Worm (Caenorhabditis elegans): Measurements from ENCODE around the gene K08H10.10.
A peak's percentile ranks its signal among the peaks of the same experiment; 100 is the strongest.

The K08H10.10 gene

ce11 chrV:10004048-10004761 is 3.3 kb downstream of the K08H10.10 start, which contains the start of gene uda-1:
uda-1 (plus strand) TSS chrV:10004755.
- TF ChIP-seq pha-4 (tag; optimal IDR thresholded peaks at IDR 0.05) = peak; percentile 53

- TF ChIP-seq eor-1 (tag; optimal IDR thresholded peaks at IDR 0.05) (no peak), ceh-9 (tag; optimal IDR thresholded peaks at IDR 0.05) (no peak), tbx-2 (tag; optimal IDR thresholded peaks at IDR 0.05) (no peak), fkh-10 (GFP tag; optimal IDR thresholded peaks at IDR 0.05) (no peak), unc-39 (tag; optimal IDR thresholded peaks at IDR 0.05) (no peak), lsy-12 (tag; optimal IDR thresholded peaks at IDR 0.05) (no peak), hmg-11 (tag; optimal IDR thresholded peaks at IDR 0.05) (no peak)
These were observed 5.5 kb downstream of the K08H10.10 start for ce11 chrV:10006374-10006773.

- no peak for TF ChIP-seq nhr-67 (tag; optimal IDR thresholded peaks at IDR 0.05)
- TF ChIP-seq pha-4 (tag; optimal IDR thresholded peaks at IDR 0.05) = peak; percentile 2
These were observed 6.6 kb downstream of the K08H10.10 start for ce11 chrV:10007484-10007883.

ce11 chrV:10011623-10012022 is 10.8 kb downstream of the K08H10.10 start, which contains the start of gene lea-1:
lea-1 (plus strand) TSS chrV:10011923.
- no peak for TF ChIP-seq nhr-11 (tag; optimal IDR thresholded peaks at IDR 0.05)
- no peak for TF ChIP-seq nhr-237 (tag; optimal IDR thresholded peaks at IDR 0.05)
- TF ChIP-seq ceh-82 (tag; optimal IDR thresholded peaks at IDR 0.05) = no peak
- no peak for TF ChIP-seq ceh-16 (tag; optimal IDR thresholded peaks at IDR 0.05)
- no peak for TF ChIP-seq nhr-76 (tag; optimal IDR thresholded peaks at IDR 0.05)
- TF ChIP-seq pqm-1 (tag; optimal IDR thresholded peaks at IDR 0.05) = no peak
- TF ChIP-seq nhr-23 (tag; optimal IDR thresholded peaks at IDR 0.05) = no peak
- TF ChIP-seq egl-5 (tag; optimal IDR thresholded peaks at IDR 0.05) = no peak
- no peak for TF ChIP-seq nhr-43 (tag; optimal IDR thresholded peaks at IDR 0.05; ENCODE audit: poor library complexity, severe bottlenecking)
- no peak for TF ChIP-seq nhr-25 (tag; optimal IDR thresholded peaks at IDR 0.05)
- no peak for TF ChIP-seq daf-12 (tag; optimal IDR thresholded peaks at IDR 0.05)

- TF ChIP-seq elt-3 (tag; optimal IDR thresholded peaks at IDR 0.05) = peak in 2 of 3 experiments; percentile 92 to 93
- TF ChIP-seq pqm-1 (tag; optimal IDR thresholded peaks at IDR 0.05) = peak; percentile 62
- peak; percentile 23 for TF ChIP-seq pha-4 (tag; optimal IDR thresholded peaks at IDR 0.05)
- peak; percentile 68 for TF ChIP-seq elt-2 (tag; optimal IDR thresholded peaks at IDR 0.05)
- TF ChIP-seq nhr-23 (tag; optimal IDR thresholded peaks at IDR 0.05) = no peak
These were observed 11.8 kb downstream of the K08H10.10 start for ce11 chrV:10012639-10013038.

ce11 chrV:10018291-10018690 is 17.4 kb downstream of the K08H10.10 start:
- TF ChIP-seq daf-12 (tag; optimal IDR thresholded peaks at IDR 0.05) (no peak), ZK546.5 (tag; optimal IDR thresholded peaks at IDR 0.05) (no peak), ceh-16 (tag; optimal IDR thresholded peaks at IDR 0.05) (no peak), pqm-1 (tag; optimal IDR thresholded peaks at IDR 0.05) (no peak), jun-1 (tag; optimal IDR thresholded peaks at IDR 0.05) (no peak), lin-39 (tag; optimal IDR thresholded peaks at IDR 0.05) (no peak), lsy-12 (tag; optimal IDR thresholded peaks at IDR 0.05) (no peak), ztf-4 (tag; optimal IDR thresholded peaks at IDR 0.05) (no peak), R02D3.7 (tag; optimal IDR thresholded peaks at IDR 0.05) (no peak), mdl-1 (tag; optimal IDR thresholded peaks at IDR 0.05) (no peak), elt-1 (tag; optimal IDR thresholded peaks at IDR 0.05) (no peak), aly-2 (tag; optimal IDR thresholded peaks at IDR 0.05) (no peak), skn-1 (tag; optimal IDR thresholded peaks at IDR 0.05) (no peak), ztf-11 (tag; optimal IDR thresholded peaks at IDR 0.05) (no peak), nhr-11 (tag; optimal IDR thresholded peaks at IDR 0.05) (no peak), tbx-2 (tag; optimal IDR thresholded peaks at IDR 0.05) (no peak)
